Worm (Caenorhabditis elegans): ENCODE results near the gene Y55D9A.2.

The Y55D9A.2 gene

ce11 chrIV:12567176-12567892 lies 37.9 kb downstream of the Y55D9A.2 start, which contains the start of the genes hsb-1 and let-99 (continued):
- no peak for TF ChIP-seq F39B2.1 (GFP tag; IDR thresholded peaks at IDR 0.05)
- no peak for TF ChIP-seq rpc-1 (optimal IDR thresholded peaks at IDR 0.05)
- no peak for TF ChIP-seq rpc-1 (tag; optimal IDR thresholded peaks at IDR 0.05)
- TF ChIP-seq ztf-25 (GFP tag; IDR thresholded peaks at IDR 0.05), result no peak
- TF ChIP-seq attf-6 (GFP tag; IDR thresholded peaks at IDR 0.05), result peak; percentile 59; the same call in 1 of the 2 replicates
- no peak for TF ChIP-seq mel-28 (tag; optimal IDR thresholded peaks at IDR 0.05; ENCODE audit: borderline replicate concordance)
- TF ChIP-seq mes-4 (tag; optimal IDR thresholded peaks at IDR 0.05), result no peak
- TF ChIP-seq ztf-28 (GFP tag; IDR thresholded peaks at IDR 0.05), result no peak
- peak; percentile 22 for TF ChIP-seq tlf-1 (GFP tag; optimal IDR thresholded peaks at IDR 0.05)
- TF ChIP-seq snpc-3.4 (tag; optimal IDR thresholded peaks at IDR 0.05), result peak; percentile 29
- peak; percentile 95 for TF ChIP-seq hsf-1 (GFP tag; IDR thresholded peaks at IDR 0.05)
- no peak for TF ChIP-seq sptf-2 (GFP tag; optimal IDR thresholded peaks at IDR 0.05)
- TF ChIP-seq nfya-1 (tag; optimal IDR thresholded peaks at IDR 0.05; ENCODE audit: borderline replicate concordance, insufficient read depth), result no peak
- TF ChIP-seq sea-2 (GFP tag; IDR thresholded peaks at IDR 0.05), result no peak
- TF ChIP-seq zim-3 (tag; optimal IDR thresholded peaks at IDR 0.05), result no peak
- no peak for TF ChIP-seq C06A6.2 (GFP tag; conservative IDR thresholded peaks at IDR 0.05)
- no peak for TF ChIP-seq ets-4 (GFP tag; optimal IDR thresholded peaks at IDR 0.05)
- TF ChIP-seq ceh-40 (GFP tag; IDR thresholded peaks at IDR 0.05), result no peak
- no peak for TF ChIP-seq repo-1 (tag; optimal IDR thresholded peaks at IDR 0.05)
- TF ChIP-seq nfyb-1 (GFP tag; IDR thresholded peaks at IDR 0.05), result no peak
- TF ChIP-seq efl-1 (GFP tag; optimal IDR thresholded peaks at IDR 0.05), result peak; percentile 82
- TF ChIP-seq dpl-1 (GFP tag; optimal IDR thresholded peaks at IDR 0.05), result peak; percentile 46
- TF ChIP-seq tbx-9 (tag; optimal IDR thresholded peaks at IDR 0.05; ENCODE audit: borderline replicate concordance), result no peak
- peak; percentile 52 for TF ChIP-seq F49E8.2 (tag; optimal IDR thresholded peaks at IDR 0.05; ENCODE audit: insufficient read depth)
- TF ChIP-seq snpc-1.3 (tag; optimal IDR thresholded peaks at IDR 0.05; ENCODE audit: insufficient read depth), result peak; percentile 61
- no peak for TF ChIP-seq lsy-27 (tag; optimal IDR thresholded peaks at IDR 0.05; ENCODE audit: borderline replicate concordance, insufficient read depth)
- peak; percentile 91 for TF ChIP-seq xnd-1 (tag; optimal IDR thresholded peaks at IDR 0.05)
- peak; percentile 93 for TF ChIP-seq hmg-1.2 (GFP tag; IDR thresholded peaks at IDR 0.05)
- peak; percentile 58 for TF ChIP-seq dox-1 (GFP tag; IDR thresholded peaks at IDR 0.05)
- no peak for TF ChIP-seq ztf-22 (GFP tag; optimal IDR thresholded peaks at IDR 0.05)
- TF ChIP-seq ceh-58 (GFP tag; IDR thresholded peaks at IDR 0.05), result no peak
- TF ChIP-seq ztf-18 (tag; optimal IDR thresholded peaks at IDR 0.05), result no peak
- TF ChIP-seq madf-8 (GFP tag; conservative IDR thresholded peaks at IDR 0.05), result peak; percentile 58
- TF ChIP-seq ztf-26 (tag; optimal IDR thresholded peaks at IDR 0.05), result no peak
- TF ChIP-seq ZK185.1 (tag; optimal IDR thresholded peaks at IDR 0.05; ENCODE audit: poor library complexity, severe bottlenecking), result peak; percentile 10
- no peak for TF ChIP-seq hmg-20 (GFP tag; IDR thresholded peaks at IDR 0.05)
- no peak for TF ChIP-seq lag-1 (GFP tag; IDR thresholded peaks at IDR 0.05)
- TF ChIP-seq ekl-4 (GFP tag; IDR thresholded peaks at IDR 0.05), result no peak
- no peak for TF ChIP-seq snpc-1.1 (tag; optimal IDR thresholded peaks at IDR 0.05; ENCODE audit: insufficient read depth)
- TF ChIP-seq madf-6 (GFP tag; IDR thresholded peaks at IDR 0.05), result peak; percentile 91
- TF ChIP-seq ceh-100 (GFP tag; IDR thresholded peaks at IDR 0.05), result no peak
- TF ChIP-seq hlh-12 (tag; optimal IDR thresholded peaks at IDR 0.05), result no peak
- no peak for TF ChIP-seq nhr-90 (tag; optimal IDR thresholded peaks at IDR 0.05)
- no peak for TF ChIP-seq die-1 (tag; optimal IDR thresholded peaks at IDR 0.05)
- no peak for TF ChIP-seq C17E4.6 (GFP tag; IDR thresholded peaks at IDR 0.05)
- no peak for TF ChIP-seq F55B11.4 (tag; optimal IDR thresholded peaks at IDR 0.05; ENCODE audit: borderline replicate concordance, insufficient read depth)
- no peak for TF ChIP-seq dpff-1 (tag; optimal IDR thresholded peaks at IDR 0.05)
- TF ChIP-seq tbp1 (GFP tag; optimal IDR thresholded peaks at IDR 0.05), result peak; percentile 34
